Fruit fly (Drosophila melanogaster) whole organism, embryonic: ENCODE measurements around the gene ghi.

Experiments used
- Abd-B ChIP-seq: fragments of 200-800 bp; sonication (Bioruptor generic); optimal IDR thresholded peaks from 2 replicates; lab custom pipeline; 2018; ENCODE audit warnings: missing biosample characterization, mild to moderate bottlenecking, missing genetic modification characterization, moderate library complexity
- Atf6 ChIP-seq: fragments of 200-800 bp; sonication (Bioruptor generic); IDR thresholded peaks from 2 replicates; pipeline ENCODE4 v1.3.6; 2022; ENCODE audit warnings: missing biosample characterization, missing genetic modification characterization
- Bdp1 ChIP-seq: fragments of 200-800 bp; sonication (Bioruptor generic); optimal IDR thresholded peaks from 3 replicates; lab custom pipeline; 2016; ENCODE audit warnings: missing biosample characterization, missing genetic modification characterization
- C15 ChIP-seq: fragments of 200-800 bp; sonication (Bioruptor generic); IDR thresholded peaks from 3 replicates; pipeline ENCODE4 v1.3.6; 2022; ENCODE audit warnings: missing biosample characterization, missing genetic modification characterization
- CG10209 ChIP-seq: fragments of 200-800 bp; sonication (Bioruptor generic); optimal IDR thresholded peaks from 3 replicates; lab custom pipeline; 2017; ENCODE audit warnings: missing biosample characterization, mild to moderate bottlenecking, missing genetic modification characterization, missing genetic modification reagents
- CG10959 ChIP-seq: fragments of 200-800 bp; sonication (Bioruptor generic); IDR thresholded peaks from 2 replicates; pipeline ENCODE4 v1.3.6; 2022; ENCODE audit warnings: missing biosample characterization, missing genetic modification characterization
- CG11504 ChIP-seq: fragments of 200-800 bp; sonication (Bioruptor generic); optimal IDR thresholded peaks from 3 replicates; lab custom pipeline; 2019; ENCODE audit warnings: missing biosample characterization, mild to moderate bottlenecking, missing genetic modification characterization, moderate library complexity
- CG11695 ChIP-seq: fragments of 200-800 bp; sonication (Bioruptor generic); IDR thresholded peaks from 3 replicates; pipeline ENCODE4 v1.3.6; 2022; ENCODE audit warnings: missing biosample characterization, missing genetic modification characterization
- CG12744 ChIP-seq: fragments of 200-800 bp; sonication (Bioruptor generic); optimal IDR thresholded peaks from 2 replicates; lab custom pipeline; 2016; ENCODE audit warnings: missing biosample characterization, missing genetic modification characterization
- CG13624 ChIP-seq: fragments of 200-800 bp; sonication (Bioruptor generic); optimal IDR thresholded peaks from 2 replicates; lab custom pipeline; 2016; ENCODE audit warnings: missing biosample characterization, missing genetic modification characterization
- CG14014 ChIP-seq: fragments of 200-800 bp; sonication (Bioruptor generic); IDR thresholded peaks from 2 replicates; pipeline ENCODE4 v1.3.6; 2022; ENCODE audit warnings: missing biosample characterization, missing genetic modification characterization
- CG16779 ChIP-seq: fragments of 200-800 bp; sonication (Bioruptor generic); IDR thresholded peaks from 2 replicates; pipeline ENCODE4 v1.3.6; 2022; ENCODE audit warnings: missing biosample characterization, missing genetic modification characterization
- CG17186 ChIP-seq: fragments of 200-800 bp; sonication (Bioruptor generic); optimal IDR thresholded peaks from 3 replicates; lab custom pipeline; 2017; ENCODE audit warnings: missing biosample characterization, missing genetic modification reagents, missing genetic modification characterization
- CG18262 ChIP-seq: fragments of 200-800 bp; optimal IDR thresholded peaks from 3 replicates; lab custom pipeline; 2019; ENCODE audit warnings: missing biosample characterization, mild to moderate bottlenecking, missing genetic modification characterization, moderate library complexity
- CG2116 ChIP-seq: fragments of 200-800 bp; sonication (Bioruptor generic); optimal IDR thresholded peaks from 3 replicates; lab custom pipeline; 2018; ENCODE audit warnings: missing biosample characterization, mild to moderate bottlenecking, missing genetic modification characterization
- CG2678 ChIP-seq: fragments of 200-800 bp; sonication (Bioruptor generic); optimal IDR thresholded peaks from 3 replicates; lab custom pipeline; 2019; ENCODE audit warnings: missing biosample characterization, mild to moderate bottlenecking, missing genetic modification characterization, moderate library complexity
- CG2889 ChIP-seq: fragments of 200-800 bp; sonication (Bioruptor generic); IDR thresholded peaks from 3 replicates; pipeline ENCODE4 v1.3.6; 2022; ENCODE audit warnings: missing biosample characterization, missing genetic modification characterization
- CG32532 ChIP-seq: fragments of 200-800 bp; sonication (Bioruptor generic); IDR thresholded peaks from 2 replicates; pipeline ENCODE4 v1.3.6; 2022; ENCODE audit warnings: missing biosample characterization, missing genetic modification characterization
- CG33213 ChIP-seq: fragments of 200-800 bp; sonication (Bioruptor generic); optimal IDR thresholded peaks from 3 replicates; lab custom pipeline; 2016; ENCODE audit warnings: missing biosample characterization, missing genetic modification characterization
- CG4854 ChIP-seq: fragments of 200-800 bp; sonication (Bioruptor generic); optimal IDR thresholded peaks from 2 replicates; lab custom pipeline; 2016; ENCODE audit warnings: missing biosample characterization, missing genetic modification characterization, inconsistent platforms
- CG6689 ChIP-seq: fragments of 200-800 bp; sonication (Bioruptor generic); IDR thresholded peaks from 2 replicates; pipeline ENCODE4 v1.3.6; 2022; ENCODE audit warnings: missing biosample characterization, missing genetic modification characterization
- CG8089 ChIP-seq: fragments of 200-800 bp; sonication (Bioruptor generic); optimal IDR thresholded peaks from 3 replicates; lab custom pipeline; 2016; ENCODE audit warnings: missing biosample characterization, missing genetic modification characterization
- CG8290 ChIP-seq, 3 experiments: fragments of 200-800 bp; sonication (Bioruptor generic); optimal IDR thresholded peaks; 2 replicates each; lab custom pipeline; 2016 to 2019; ENCODE audit warnings: missing biosample characterization in 3 of 3, missing genetic modification characterization in 3 of 3, mild to moderate bottlenecking in 2 of 3, moderate library complexity in 1 of 3
- CG8359 ChIP-seq: fragments of 200-800 bp; sonication (Bioruptor generic); optimal IDR thresholded peaks from 2 replicates; lab custom pipeline; 2017; ENCODE audit warnings: missing biosample characterization, mild to moderate bottlenecking, missing genetic modification characterization, borderline replicate concordance
- E2f2 ChIP-seq: fragments of 200-800 bp; sonication (Bioruptor generic); IDR thresholded peaks from 2 replicates; pipeline ENCODE4 v1.3.6; 2022; ENCODE audit warnings: missing biosample characterization, missing genetic modification characterization
- Hand ChIP-seq: fragments of 200-800 bp; sonication (Bioruptor generic); optimal IDR thresholded peaks from 2 replicates; lab custom pipeline; 2017; ENCODE audit warnings: mild to moderate bottlenecking, missing biosample characterization, missing genetic modification reagents, missing genetic modification characterization
- Hr39 ChIP-seq: fragments of >200 bp; optimal IDR thresholded peaks from 2 replicates; lab custom pipeline; 2017
- Hr78 ChIP-seq, 2 experiments: fragments of 200-800 bp in 1 of 2; fragments of >200 bp in 1 of 2; sonication (Bioruptor generic) in 1 of 2; optimal IDR thresholded peaks; 2 replicates each; lab custom pipeline; 2017 to 2019; ENCODE audit warnings: missing biosample characterization in 2 of 2, missing genetic modification characterization in 2 of 2, mild to moderate bottlenecking in 1 of 2, moderate library complexity in 1 of 2
- Lpt ChIP-seq: fragments of >200 bp; optimal IDR thresholded peaks from 2 replicates; lab custom pipeline; 2018; ENCODE audit warnings: missing biosample characterization, missing genetic modification characterization
- MTF-1 ChIP-seq: fragments of 200-800 bp; sonication (Bioruptor generic); optimal IDR thresholded peaks from 2 replicates; lab custom pipeline; 2018; ENCODE audit warnings: missing biosample characterization, mild to moderate bottlenecking, missing genetic modification characterization, borderline replicate concordance
- Scr ChIP-seq: fragments of 200-800 bp; sonication (Bioruptor generic); IDR thresholded peaks from 2 replicates; pipeline ENCODE4 v1.3.6; 2022; ENCODE audit warnings: missing biosample characterization, missing genetic modification characterization; ENCODE audit not compliant: partially characterized antibody
- Six4 ChIP-seq: fragments of 200-800 bp; sonication (Bioruptor generic); optimal IDR thresholded peaks from 2 replicates; lab custom pipeline; 2016; ENCODE audit warnings: missing biosample characterization, missing genetic modification characterization
- Ssrp ChIP-seq: fragments of 200-800 bp; sonication (Bioruptor generic); optimal IDR thresholded peaks from 2 replicates; lab custom pipeline; 2018; ENCODE audit warnings: missing biosample characterization, mild to moderate bottlenecking, missing genetic modification characterization, moderate library complexity
- Tbp ChIP-seq: fragments of >200 bp; optimal IDR thresholded peaks from 2 replicates; lab custom pipeline; 2018; ENCODE audit warnings: missing biosample characterization, missing genetic modification characterization
- Xbp1 ChIP-seq: fragments of 200-800 bp; sonication (Bioruptor generic); optimal IDR thresholded peaks from 3 replicates; lab custom pipeline; 2016; ENCODE audit warnings: missing biosample characterization, mild to moderate bottlenecking, missing genetic modification characterization
- ab ChIP-seq: fragments of 200-800 bp; sonication (Bioruptor generic); optimal IDR thresholded peaks from 2 replicates; lab custom pipeline; 2016; ENCODE audit warnings: missing biosample characterization, missing genetic modification characterization
- az2 ChIP-seq: fragments of 200-800 bp; sonication (Bioruptor generic); optimal IDR thresholded peaks from 3 replicates; lab custom pipeline; 2016; ENCODE audit warnings: missing biosample characterization, missing genetic modification characterization
- chn ChIP-seq: fragments of 200-800 bp; sonication (Bioruptor generic); optimal IDR thresholded peaks from 2 replicates; lab custom pipeline; 2016; ENCODE audit warnings: missing biosample characterization, missing genetic modification characterization
- croc ChIP-seq: fragments of 200-800 bp; sonication (Bioruptor generic); conservative IDR thresholded peaks from 3 replicates; pipeline ENCODE4 v1.3.6; 2022; ENCODE audit warnings: missing biosample characterization, missing genetic modification characterization
- gce ChIP-seq: fragments of 200-800 bp; sonication (Bioruptor generic); IDR thresholded peaks from 3 replicates; pipeline ENCODE4 v1.3.6; 2022; ENCODE audit warnings: missing biosample characterization, missing genetic modification characterization
- knrl ChIP-seq: fragments of 200-800 bp; sonication (Bioruptor generic); IDR thresholded peaks from 3 replicates; pipeline ENCODE4 v1.3.6; 2022; ENCODE audit warnings: missing biosample characterization, missing genetic modification characterization; ENCODE audit not compliant: partially characterized antibody
- lola ChIP-seq, 3 experiments: fragments of >200 bp in 2 of 3; fragments of 200-800 bp in 1 of 3; sonication (Bioruptor generic) in 1 of 3; optimal IDR thresholded peaks; 2 replicates each; lab custom pipeline; 2017 to 2019; ENCODE audit warnings: missing biosample characterization in 3 of 3, missing genetic modification characterization in 3 of 3, mild to moderate bottlenecking in 1 of 3, moderate library complexity in 1 of 3
- odd ChIP-seq: fragments of 200-800 bp; sonication (Bioruptor generic); optimal IDR thresholded peaks from 2 replicates; lab custom pipeline; 2017; ENCODE audit warnings: missing biosample characterization, mild to moderate bottlenecking, missing genetic modification characterization
- pb ChIP-seq: fragments of 200-800 bp; sonication (Bioruptor generic); optimal IDR thresholded peaks from 3 replicates; lab custom pipeline; 2016; ENCODE audit warnings: missing biosample characterization, missing genetic modification characterization
- prd ChIP-seq, 3 experiments: fragments of >200 bp in 2 of 3; fragments of 200-800 bp in 1 of 3; sonication (Bioruptor generic) in 1 of 3; optimal IDR thresholded peaks in 2 of 3; IDR thresholded peaks in 1 of 3; 2 replicates in 2 of 3; 3 replicates in 1 of 3; pipeline versions ENCODE4 v1.3.6 to Lab custom; 2017 to 2022; ENCODE audit warnings: missing biosample characterization in 1 of 3, missing genetic modification characterization in 1 of 3
- sc ChIP-seq, 3 experiments: fragments of >200 bp in 2 of 3; fragments of 200-800 bp in 1 of 3; sonication (Bioruptor generic) in 1 of 3; optimal IDR thresholded peaks; 2 replicates in 2 of 3; 3 replicates in 1 of 3; lab custom pipeline; 2017; ENCODE audit warnings: mild to moderate bottlenecking in 1 of 3, missing biosample characterization in 1 of 3, missing genetic modification characterization in 1 of 3, missing genetic modification reagents in 1 of 3
- wek ChIP-seq: fragments of 200-800 bp; sonication (Bioruptor generic); optimal IDR thresholded peaks from 3 replicates; lab custom pipeline; 2018; ENCODE audit warnings: missing biosample characterization, mild to moderate bottlenecking, missing genetic modification characterization, moderate library complexity

ghi gene

DNA sequence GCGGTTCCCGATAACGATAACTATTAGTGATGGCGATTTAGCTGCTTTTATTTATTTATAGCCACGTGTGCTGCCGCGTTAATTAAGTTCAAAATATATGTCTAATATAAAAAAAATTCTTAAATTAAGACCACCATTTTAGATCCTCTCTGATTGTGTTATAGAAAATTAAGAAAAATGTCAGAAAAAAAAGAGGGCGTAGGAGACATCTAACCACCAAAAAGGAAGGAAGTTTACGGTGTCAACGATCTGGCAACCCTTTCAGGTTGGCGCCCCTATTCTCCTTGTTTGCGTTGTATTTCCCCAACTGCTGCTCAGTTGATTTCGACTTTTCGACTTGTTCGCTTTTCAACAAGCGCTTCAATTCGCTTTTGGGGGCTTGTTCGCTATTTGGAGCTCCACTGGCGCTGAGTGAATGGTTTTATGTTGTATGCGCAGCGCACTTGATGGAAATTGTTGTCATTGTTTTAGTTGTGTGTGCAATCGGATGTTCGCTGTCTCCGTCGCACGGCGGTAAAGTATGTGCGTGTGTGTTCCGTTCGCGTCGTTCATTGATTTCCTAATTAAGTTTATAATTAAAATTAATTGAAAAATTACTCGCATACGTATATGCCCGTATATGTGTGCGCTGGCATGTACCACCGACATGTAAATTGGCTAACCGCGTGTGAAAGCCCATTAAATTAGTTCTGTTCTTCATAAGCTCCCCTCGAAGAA, 9.3 kb downstream of the ghi start, which contains the start of the genes CG3434 and CG44838 (continued):
- TF ChIP-seq Hr78 (GFP tag; optimal IDR thresholded peaks at IDR 0.05; lab: Kevin White, UChicago) (peak in 1 of 2 experiments; percentile 7), prd (optimal IDR thresholded peaks at IDR 0.05; lab: Kevin White, UChicago) (no peak), prd (GFP tag; IDR thresholded peaks at IDR 0.05; lab: Robert Waterston, UW) (peak; percentile 86), sc (optimal IDR thresholded peaks at IDR 0.05; lab: Kevin White, UChicago) (no peak), sc (GFP tag; optimal IDR thresholded peaks at IDR 0.05; lab: Kevin White, UChicago) (peak; percentile 70), croc (GFP tag; lab: Robert Waterston, UW) (peak; percentile 55; the same call in 1 of the 3 replicates), CG16779 (GFP tag; lab: Robert Waterston, UW) (no peak), pb (GFP tag; lab: Kevin White, UChicago) (no peak), Ssrp (tag; lab: Kevin White, UChicago) (peak; percentile 75), CG10209 (GFP tag; lab: Kevin White, UChicago) (peak; percentile 68), CG14014 (GFP tag; lab: Robert Waterston, UW) (peak; percentile 70), CG13624 (GFP tag; lab: Kevin White, UChicago) (peak; percentile 66), CG2678 (peak; percentile 83), Six4 (peak; percentile 80), Bdp1 (peak; percentile 77), Hr39 (lab: Kevin White, UChicago) (no peak), Atf6 (GFP tag; lab: Robert Waterston, UW) (peak; percentile 63; the same call in 1 of the 2 replicates), CG8290 (GFP tag; optimal IDR thresholded peaks at IDR 0.05; lab: Kevin White, UChicago) (peak; percentile 83), CG8290 (tag; optimal IDR thresholded peaks at IDR 0.05; lab: Kevin White, UChicago) (peak; percentile 27 to 81), CG4854 (GFP tag; lab: Kevin White, UChicago) (peak; percentile 48), CG17186 (GFP tag; lab: Kevin White, UChicago) (peak; percentile 58), Abd-B (GFP tag; lab: Kevin White, UChicago) (peak; percentile 86), Scr (GFP tag; lab: Robert Waterston, UW) (peak; percentile 33), MTF-1 (GFP tag; lab: Kevin White, UChicago) (peak; percentile 36), CG32532 (GFP tag; lab: Robert Waterston, UW) (peak; percentile 81), E2f2 (GFP tag; lab: Robert Waterston, UW) (peak; percentile 78), knrl (0 out of 3 replicates have a peak, but pooled peaks have one; percentile 18), CG2889 (GFP tag; lab: Robert Waterston, UW) (peak; percentile 60; the same call in 2 of the 3 replicates), Xbp1 (GFP tag; lab: Kevin White, UChicago) (peak; percentile 88), Tbp (GFP tag; lab: Kevin White, UChicago) (no peak), CG11695 (GFP tag; lab: Robert Waterston, UW) (peak; percentile 67; the same call in 2 of the 3 replicates), az2 (GFP tag; lab: Kevin White, UChicago) (peak; percentile 78), chn (GFP tag; lab: Kevin White, UChicago) (peak; percentile 78), odd (GFP tag; lab: Kevin White, UChicago) (peak; percentile 44), gce (GFP tag; lab: Robert Waterston, UW) (no peak), lola (GFP tag; optimal IDR thresholded peaks at IDR 0.05; lab: Kevin White, UChicago) (peak in 1 of 3 experiments; percentile 79), CG18262 (tag; lab: Kevin White, UChicago) (peak; percentile 80), CG12744 (GFP tag; lab: Kevin White, UChicago) (peak; percentile 28), CG11504 (tag; lab: Kevin White, UChicago) (peak; percentile 79), CG2116 (peak; percentile 88), ab (peak; percentile 77), wek (GFP tag; lab: Kevin White, UChicago) (no peak), Hand (GFP tag; lab: Kevin White, UChicago) (peak; percentile 66), CG6689 (GFP tag; lab: Robert Waterston, UW) (peak; percentile 73), CG8359 (GFP tag; lab: Kevin White, UChicago) (no peak), C15 (GFP tag; lab: Robert Waterston, UW) (peak; percentile 52; the same call in 1 of the 3 replicates), CG8089 (GFP tag; lab: Kevin White, UChicago) (no peak), Lpt (GFP tag; lab: Kevin White, UChicago) (no peak), CG33213 (peak; percentile 55), CG10959 (GFP tag; lab: Robert Waterston, UW) (no peak)
